Fruit fly (Drosophila melanogaster) whole organism, larva: ENCODE data around the gene CG31546.

Source experiments
- noc ChIP-seq: fragments of 200-800 bp; sonication (Bioruptor generic); optimal IDR thresholded peaks from 3 replicates; lab custom pipeline; 2019; ENCODE audit warnings: missing biosample characterization, mild to moderate bottlenecking, missing genetic modification characterization, moderate library complexity

The CG31546 gene

dm6 chr3R:5658984-5659802, 23.8 kb upstream of the CG31546 start:
- TF ChIP-seq noc (tag; lab: Kevin White, UChicago): no peak

- TF ChIP-seq noc (tag; lab: Kevin White, UChicago): peak; percentile 88
Measured at dm6 chr3R:5654692-5655181, 19.3 kb upstream of the CG31546 start, which contains the start of the genes elm and MED27. Gene elm (minus strand): TSS chr3R:5654861. Gene MED27 (plus strand): TSS chr3R:5655139.

dm6 chr3R:5653887-5654286, 18.5 kb upstream of the CG31546 start:
- no peak for TF ChIP-seq noc (tag; lab: Kevin White, UChicago)

- no peak for TF ChIP-seq noc (tag; lab: Kevin White, UChicago)
Measured at dm6 chr3R:5649903-5650302, 14.5 kb upstream of the CG31546 start.

dm6 chr3R:5648569-5649476, 13.4 kb upstream of the CG31546 start, which contains the start of the genes MTA1-like and Sec23:
Gene MTA1-like (minus strand): TSS chr3R:5648738.
Gene Sec23 (plus strand): TSS chr3R:5649065.
- TF ChIP-seq noc (tag; lab: Kevin White, UChicago): peak; percentile 66

- TF ChIP-seq noc (tag; lab: Kevin White, UChicago): peak; percentile 24
Measured at dm6 chr3R:5647705-5648568, 12.5 kb upstream of the CG31546 start.

dm6 chr3R:5643421-5643820, 8.0 kb upstream of the CG31546 start:
- no peak for TF ChIP-seq noc (tag; lab: Kevin White, UChicago)

- TF ChIP-seq noc (tag; lab: Kevin White, UChicago): peak; percentile 7
Measured at dm6 chr3R:5636519-5637430, 1.4 kb upstream of the CG31546 start, which contains the start of the genes CG31548 and CG12170. Gene CG31548 (minus strand): TSS chr3R:5636852. Gene CG12170 (plus strand): TSS chr3R:5637234.

- TF ChIP-seq noc (tag; lab: Kevin White, UChicago): peak; percentile 18
Measured at dm6 chr3R:5633437-5633836, 2.0 kb downstream of the CG31546 start, which contains the start of gene CG12171. Gene CG12171 (plus strand): TSS chr3R:5633627.

dm6 chr3R:5632182-5632581, 3.2 kb downstream of the CG31546 start, which contains the start of gene CG31549:
Gene CG31549 (plus strand): TSS chr3R:5632192.
- TF ChIP-seq noc (tag; lab: Kevin White, UChicago): no peak

dm6 chr3R:5627552-5627951, 7.9 kb downstream of the CG31546 start, which contains the start of gene CG31551:
Gene CG31551 (plus strand): TSS chr3R:5627852.
- no peak for TF ChIP-seq noc (tag; lab: Kevin White, UChicago)

dm6 chr3R:5624115-5624878, 11.1 kb downstream of the CG31546 start, which contains the start of the genes Dph4, Spec2 and RpL13A:
Gene Dph4 (minus strand): TSS chr3R:5624125.
Gene Spec2 (minus strand): TSS chr3R:5624125.
Gene RpL13A (plus strand): TSS chr3R:5624474.
- TF ChIP-seq noc (tag; lab: Kevin White, UChicago): peak; percentile 80
